Worm (Caenorhabditis elegans): ENCODE data around the gene klo-1.

The klo-1 gene

ce11 chrIV:7753108-7753507 is 5.1 kb upstream of the klo-1 start, which contains the start of gene col-14:
Gene col-14, plus strand, starts transcription at chrIV:7753408.
- TF ChIP-seq nhr-12 (tag; optimal IDR thresholded peaks at IDR 0.05) (no peak), lsy-12 (tag; optimal IDR thresholded peaks at IDR 0.05) (no peak), jun-1 (tag; optimal IDR thresholded peaks at IDR 0.05) (no peak), nhr-25 (tag; optimal IDR thresholded peaks at IDR 0.05) (peak; percentile 16), mdl-1 (tag; optimal IDR thresholded peaks at IDR 0.05) (no peak), ztf-11 (tag; optimal IDR thresholded peaks at IDR 0.05) (no peak)

- TF ChIP-seq nhr-237 (tag; optimal IDR thresholded peaks at IDR 0.05) (no peak), lsy-12 (tag; optimal IDR thresholded peaks at IDR 0.05) (no peak), nhr-12 (tag; optimal IDR thresholded peaks at IDR 0.05) (no peak), sea-2 (GFP tag; optimal IDR thresholded peaks at IDR 0.05) (no peak), jun-1 (tag; optimal IDR thresholded peaks at IDR 0.05) (no peak), ZK546.5 (tag; optimal IDR thresholded peaks at IDR 0.05) (no peak)
These were observed 4.5 kb downstream of the klo-1 start, which contains the start of gene npr-35 for ce11 chrIV:7743539-7743938. Gene npr-35, plus strand, starts transcription at chrIV:7743839.

- TF ChIP-seq aly-2 (tag; optimal IDR thresholded peaks at IDR 0.05), result no peak
- no peak for TF ChIP-seq jun-1 (tag; optimal IDR thresholded peaks at IDR 0.05)
- no peak for TF ChIP-seq nhr-12 (tag; optimal IDR thresholded peaks at IDR 0.05)
- TF ChIP-seq mdl-1 (tag; optimal IDR thresholded peaks at IDR 0.05), result no peak
These were observed 11.4 kb downstream of the klo-1 start for ce11 chrIV:7736616-7737015.

- no peak for TF ChIP-seq jun-1 (tag; optimal IDR thresholded peaks at IDR 0.05)
- no peak for TF ChIP-seq sea-2 (GFP tag; optimal IDR thresholded peaks at IDR 0.05)
- no peak for TF ChIP-seq pha-4 (tag; optimal IDR thresholded peaks at IDR 0.05)
These were observed 13.4 kb downstream of the klo-1 start, which contains the start of gene clx-1 for ce11 chrIV:7734619-7735018. Gene clx-1, plus strand, starts transcription at chrIV:7734648.

- TF ChIP-seq daf-12 (tag; optimal IDR thresholded peaks at IDR 0.05), result no peak
- no peak for TF ChIP-seq fkh-2 (tag; optimal IDR thresholded peaks at IDR 0.05)
- no peak for TF ChIP-seq pha-4 (tag; optimal IDR thresholded peaks at IDR 0.05)
- TF ChIP-seq ztf-4 (tag; optimal IDR thresholded peaks at IDR 0.05), result no peak
- no peak for TF ChIP-seq fkh-10 (GFP tag; optimal IDR thresholded peaks at IDR 0.05)
- TF ChIP-seq R02D3.7 (tag; optimal IDR thresholded peaks at IDR 0.05), result no peak
- TF ChIP-seq nhr-11 (tag; optimal IDR thresholded peaks at IDR 0.05), result no peak
- TF ChIP-seq ceh-16 (tag; optimal IDR thresholded peaks at IDR 0.05), result no peak
- no peak for TF ChIP-seq ztf-11 (tag; optimal IDR thresholded peaks at IDR 0.05)
- no peak for TF ChIP-seq nhr-237 (tag; optimal IDR thresholded peaks at IDR 0.05)
- TF ChIP-seq unc-39 (tag; optimal IDR thresholded peaks at IDR 0.05), result no peak
- no peak for TF ChIP-seq eor-1 (tag; optimal IDR thresholded peaks at IDR 0.05)
- no peak for TF ChIP-seq ama-1 (optimal IDR thresholded peaks at IDR 0.05)
- TF ChIP-seq nhr-76 (tag; optimal IDR thresholded peaks at IDR 0.05), result no peak
These were observed 13.9 kb downstream of the klo-1 start for ce11 chrIV:7734173-7734572.

- no peak for TF ChIP-seq hmg-11 (tag; optimal IDR thresholded peaks at IDR 0.05)
- no peak for TF ChIP-seq nhr-12 (tag; optimal IDR thresholded peaks at IDR 0.05)
- TF ChIP-seq skn-1 (tag; optimal IDR thresholded peaks at IDR 0.05), result no peak
- no peak for TF ChIP-seq lin-15B (tag; optimal IDR thresholded peaks at IDR 0.05)
- no peak for TF ChIP-seq nhr-67 (tag; optimal IDR thresholded peaks at IDR 0.05)
- TF ChIP-seq nhr-25 (tag; optimal IDR thresholded peaks at IDR 0.05), result no peak
- no peak for TF ChIP-seq sea-2 (GFP tag; optimal IDR thresholded peaks at IDR 0.05)
- TF ChIP-seq snpc-4 (tag; optimal IDR thresholded peaks at IDR 0.05), result no peak
- TF ChIP-seq nhr-237 (tag; optimal IDR thresholded peaks at IDR 0.05), result no peak
- TF ChIP-seq egl-27 (tag; optimal IDR thresholded peaks at IDR 0.05), result no peak
- TF ChIP-seq zag-1 (tag; optimal IDR thresholded peaks at IDR 0.05), result no peak
- no peak for TF ChIP-seq mdl-1 (tag; optimal IDR thresholded peaks at IDR 0.05)
- no peak for TF ChIP-seq lin-39 (tag; optimal IDR thresholded peaks at IDR 0.05)
- TF ChIP-seq nhr-77 (tag; optimal IDR thresholded peaks at IDR 0.05), result no peak
- no peak for TF ChIP-seq fkh-10 (GFP tag; optimal IDR thresholded peaks at IDR 0.05)
These were observed 16.1 kb downstream of the klo-1 start, which contains the start of the genes C50F7.9 and C50F7.3 for ce11 chrIV:7731960-7732359. Gene C50F7.9, minus strand, starts transcription at chrIV:7732060. Gene C50F7.3, plus strand, starts transcription at chrIV:7732329.

ce11 chrIV:7728402-7728963 is 19.5 kb downstream of the klo-1 start, which contains the start of gene sucg-1:
Gene sucg-1, plus strand, starts transcription at chrIV:7728913.
- no peak for TF ChIP-seq nhr-25 (tag; optimal IDR thresholded peaks at IDR 0.05)
- no peak for TF ChIP-seq nhr-23 (tag; optimal IDR thresholded peaks at IDR 0.05)
- no peak for TF ChIP-seq nhr-67 (tag; optimal IDR thresholded peaks at IDR 0.05)
- TF ChIP-seq lin-15B (tag; optimal IDR thresholded peaks at IDR 0.05), result peak; percentile 14
- TF ChIP-seq unc-62 (GFP tag; optimal IDR thresholded peaks at IDR 0.05), result no peak
